Worm (Caenorhabditis elegans): ENCODE results near the gene pde-2.

- TF ChIP-seq snpc-4 (GFP tag; optimal IDR thresholded peaks at IDR 0.05) (peak; percentile 0), snpc-4 (tag; optimal IDR thresholded peaks at IDR 0.05) (peak in 3 of 4 experiments; percentile 12 to 61 (median 20)), sea-2 (GFP tag; IDR thresholded peaks at IDR 0.05) (no peak), hlh-12 (tag; optimal IDR thresholded peaks at IDR 0.05) (no peak), efl-1 (GFP tag; optimal IDR thresholded peaks at IDR 0.05) (peak; percentile 3)
Observed at ce11 chrIII:8971255-8972020, 10.3 kb downstream of the pde-2 start, which contains the start of the genes eif-3.D and R08D7.4.

Data from whole organism, young adult.